Worm (Caenorhabditis elegans): Measurements from ENCODE around the gene C13E3.1.
A peak's percentile ranks its signal among the peaks of the same experiment; 100 is the strongest.

The C13E3.1 gene

DNA sequence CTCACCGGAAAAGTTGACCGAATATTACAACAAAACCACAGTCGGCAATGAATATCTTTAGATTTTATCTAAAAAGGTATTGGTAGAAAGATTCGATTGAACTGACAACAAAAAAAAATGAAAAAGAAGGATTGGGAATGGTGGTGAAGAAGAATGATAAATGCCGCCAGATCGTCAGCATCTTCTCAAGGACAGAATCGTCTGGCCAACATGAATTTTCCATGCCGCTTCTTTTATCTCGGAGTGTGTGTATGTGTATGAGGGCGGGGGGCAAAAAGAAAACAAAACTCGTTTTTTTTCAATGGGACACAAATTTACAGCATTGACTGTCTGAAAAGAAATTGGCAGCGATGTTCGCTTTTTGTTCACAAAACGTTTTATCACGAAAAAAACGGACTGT lies 17.0 kb upstream of the C13E3.1 start:
- TF ChIP-seq ces-1 (GFP tag; optimal IDR thresholded peaks at IDR 0.05) (no peak), ceh-39 (tag; optimal IDR thresholded peaks at IDR 0.05) (no peak), snpc-4 (tag; optimal IDR thresholded peaks at IDR 0.05) (no peak), ceh-43 (GFP tag; optimal IDR thresholded peaks at IDR 0.05) (no peak), unc-62 (GFP tag; optimal IDR thresholded peaks at IDR 0.05) (no peak), ceh-83 (GFP tag; optimal IDR thresholded peaks at IDR 0.05) (no peak), flh-1 (GFP tag; optimal IDR thresholded peaks at IDR 0.05) (no peak), nhr-76 (tag; optimal IDR thresholded peaks at IDR 0.05) (no peak), lin-32 (GFP tag; optimal IDR thresholded peaks at IDR 0.05) (no peak), bed-3 (GFP tag; optimal IDR thresholded peaks at IDR 0.05) (no peak), nhr-237 (tag; optimal IDR thresholded peaks at IDR 0.05) (no peak)

DNA sequence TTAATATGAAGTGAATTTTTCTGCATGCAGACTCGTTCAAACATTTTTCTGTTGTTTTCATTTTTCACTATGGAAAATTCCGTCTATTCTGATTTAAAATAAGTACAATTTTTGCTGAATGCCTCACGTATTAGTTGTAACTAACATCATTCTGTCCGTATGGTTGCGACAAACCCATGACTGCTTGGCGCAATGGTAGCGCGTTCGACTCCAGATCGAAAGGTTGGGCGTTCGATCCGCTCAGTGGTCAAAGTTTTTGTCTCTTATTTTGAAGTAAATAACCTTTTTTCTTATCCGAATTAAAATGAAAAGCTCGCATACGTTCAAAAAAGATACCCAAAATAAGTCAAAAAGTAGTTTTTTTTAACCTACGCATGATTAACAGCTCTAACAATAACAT lies 15.7 kb upstream of the C13E3.1 start:
- no peak for TF ChIP-seq lsy-2 (tag; optimal IDR thresholded peaks at IDR 0.05)
- TF ChIP-seq mep-1 (tag; optimal IDR thresholded peaks at IDR 0.05) = no peak
- no peak for TF ChIP-seq lin-32 (GFP tag; optimal IDR thresholded peaks at IDR 0.05)
- no peak for TF ChIP-seq ztf-11 (tag; optimal IDR thresholded peaks at IDR 0.05)
- no peak for TF ChIP-seq lin-13 (tag; optimal IDR thresholded peaks at IDR 0.05)

DNA sequence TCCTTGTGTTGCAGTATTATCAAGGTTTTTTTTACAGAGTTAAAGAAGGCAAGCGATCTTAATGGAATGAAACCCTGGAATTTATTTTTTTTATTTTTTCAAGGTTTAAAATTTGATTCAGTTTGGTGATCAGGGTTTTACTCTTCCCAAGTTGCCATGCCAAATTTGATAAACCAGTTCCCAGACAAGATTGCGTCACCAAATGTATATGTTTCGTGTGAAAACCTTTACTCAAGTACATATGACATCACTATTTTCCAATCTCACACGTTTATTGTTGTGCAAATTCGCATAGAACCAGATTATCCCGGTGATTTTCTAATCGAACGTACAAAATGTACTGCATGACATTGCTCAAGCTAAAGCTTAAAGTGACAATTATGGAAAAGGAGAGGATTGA lies 14.2 kb upstream of the C13E3.1 start:
- no peak for TF ChIP-seq ceh-39 (tag; optimal IDR thresholded peaks at IDR 0.05)
- TF ChIP-seq tbx-8 (GFP tag; optimal IDR thresholded peaks at IDR 0.05) = no peak
- no peak for TF ChIP-seq unc-62 (GFP tag; optimal IDR thresholded peaks at IDR 0.05)
- no peak for TF ChIP-seq nhr-12 (tag; optimal IDR thresholded peaks at IDR 0.05)
- no peak for TF ChIP-seq drap-1 (GFP tag; optimal IDR thresholded peaks at IDR 0.05)
- TF ChIP-seq lin-32 (GFP tag; optimal IDR thresholded peaks at IDR 0.05) = no peak
- TF ChIP-seq sptf-1 (tag; optimal IDR thresholded peaks at IDR 0.05) = no peak
- TF ChIP-seq zip-8 (tag; optimal IDR thresholded peaks at IDR 0.05) = peak; percentile 89

DNA sequence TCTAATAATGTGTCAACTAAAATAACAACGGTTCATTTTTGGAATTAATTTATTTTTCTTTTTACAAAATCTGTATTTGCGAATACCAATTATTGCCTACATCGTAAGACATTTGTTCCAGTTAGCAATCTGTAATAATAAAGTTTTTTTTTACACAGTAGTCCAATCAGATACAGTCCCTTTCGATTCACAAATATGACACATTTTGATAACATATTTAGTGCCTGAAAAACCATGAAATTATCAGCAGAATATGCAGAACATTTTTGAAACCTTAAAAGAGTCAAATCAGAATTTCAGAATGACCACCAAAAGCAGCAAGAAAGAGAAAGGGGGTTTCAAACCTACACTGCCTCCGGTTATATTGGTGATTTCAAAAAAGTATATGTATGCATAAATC lies 13.6 kb upstream of the C13E3.1 start, which contains the start of gene C06E2.2:
C06E2.2 (plus strand) TSS at position 301 of the 400 bp plus-strand sequence.
- no peak for TF ChIP-seq unc-120 (tag; optimal IDR thresholded peaks at IDR 0.05; ENCODE audit: poor library complexity, severe bottlenecking)
- no peak for TF ChIP-seq drap-1 (GFP tag; optimal IDR thresholded peaks at IDR 0.05)
- TF ChIP-seq cnd-1 (tag; optimal IDR thresholded peaks at IDR 0.05) = no peak
- TF ChIP-seq ham-2 (GFP tag; optimal IDR thresholded peaks at IDR 0.05) = no peak
- no peak for TF ChIP-seq lin-32 (GFP tag; optimal IDR thresholded peaks at IDR 0.05)
- no peak for TF ChIP-seq nhr-12 (tag; optimal IDR thresholded peaks at IDR 0.05)

DNA sequence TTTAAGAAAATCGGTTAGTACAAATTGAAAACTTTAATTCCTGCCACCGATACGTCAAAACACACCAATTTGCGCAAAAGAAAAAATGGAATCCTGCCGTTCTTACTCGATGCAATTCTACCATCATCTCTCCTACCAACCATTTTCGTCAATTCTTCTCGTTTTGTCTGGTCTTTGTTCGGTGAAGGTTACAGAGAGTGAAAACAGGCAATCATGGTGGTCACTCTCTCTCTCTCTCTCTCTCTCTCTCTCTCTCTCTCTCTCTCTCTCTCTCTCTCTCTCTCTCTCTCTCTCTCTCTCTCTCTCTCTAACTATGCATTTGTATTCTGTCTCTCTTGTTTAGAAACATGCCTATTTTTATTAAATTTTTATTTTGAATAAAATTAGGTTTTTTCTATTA lies 10.7 kb upstream of the C13E3.1 start:
- TF ChIP-seq lin-32 (GFP tag; optimal IDR thresholded peaks at IDR 0.05) (no peak), nhr-237 (tag; optimal IDR thresholded peaks at IDR 0.05) (no peak)

DNA sequence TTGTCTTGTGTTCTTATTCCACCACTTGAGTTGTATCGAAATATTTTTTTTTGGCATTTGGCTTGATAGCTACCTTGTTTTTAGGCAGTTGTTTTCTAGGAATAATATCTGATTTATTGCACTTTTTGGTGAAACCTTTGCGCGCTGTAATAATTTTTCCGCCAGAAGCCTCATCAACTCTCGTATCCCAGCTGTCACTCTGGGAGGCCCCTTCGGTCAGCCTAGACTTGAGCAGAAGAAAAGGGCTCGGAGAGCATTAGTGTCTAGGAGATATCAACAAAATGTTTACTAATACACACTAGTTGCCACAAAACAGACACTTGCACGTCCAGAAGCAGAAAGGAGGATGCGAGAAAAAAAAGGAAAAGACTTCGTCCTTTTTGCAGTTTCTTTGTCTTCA lies 4.1 kb upstream of the C13E3.1 start:
- no peak for TF ChIP-seq sptf-1 (tag; optimal IDR thresholded peaks at IDR 0.05)
- TF ChIP-seq lsy-2 (tag; optimal IDR thresholded peaks at IDR 0.05) = no peak
- peak; percentile 57 for TF ChIP-seq hlh-1 (tag; optimal IDR thresholded peaks at IDR 0.05)
- TF ChIP-seq unc-62 (GFP tag; optimal IDR thresholded peaks at IDR 0.05) = peak; percentile 67
- no peak for TF ChIP-seq ces-1 (GFP tag; optimal IDR thresholded peaks at IDR 0.05)

DNA sequence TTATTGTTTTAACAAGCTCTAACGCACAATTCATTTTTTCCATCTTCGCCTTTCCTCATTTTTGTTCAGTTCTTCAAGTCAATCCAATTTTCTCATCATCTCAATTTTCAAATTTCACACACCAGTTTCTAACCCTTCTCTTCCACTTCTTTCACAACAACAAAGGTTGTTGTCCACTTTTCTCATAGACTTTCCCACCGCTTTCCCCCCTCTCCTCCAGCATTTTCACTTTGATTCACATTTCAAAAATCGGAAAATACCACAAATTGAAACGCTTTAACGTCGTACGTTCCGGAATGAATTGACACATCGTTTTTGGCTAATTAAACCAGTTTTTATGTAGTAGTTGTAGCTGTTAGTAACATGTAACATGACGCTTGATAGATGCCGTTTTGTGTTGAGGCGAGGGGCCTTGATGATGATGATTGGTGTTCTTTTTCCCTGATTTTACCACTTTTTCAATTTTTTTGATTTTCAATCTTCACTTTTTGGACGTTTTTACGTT lies 2.6 kb upstream of the C13E3.1 start:
- no peak for TF ChIP-seq ceh-39 (tag; optimal IDR thresholded peaks at IDR 0.05)
- TF ChIP-seq blmp-1 (tag; optimal IDR thresholded peaks at IDR 0.05) = peak; percentile 55
- no peak for TF ChIP-seq ces-1 (GFP tag; optimal IDR thresholded peaks at IDR 0.05)

DNA sequence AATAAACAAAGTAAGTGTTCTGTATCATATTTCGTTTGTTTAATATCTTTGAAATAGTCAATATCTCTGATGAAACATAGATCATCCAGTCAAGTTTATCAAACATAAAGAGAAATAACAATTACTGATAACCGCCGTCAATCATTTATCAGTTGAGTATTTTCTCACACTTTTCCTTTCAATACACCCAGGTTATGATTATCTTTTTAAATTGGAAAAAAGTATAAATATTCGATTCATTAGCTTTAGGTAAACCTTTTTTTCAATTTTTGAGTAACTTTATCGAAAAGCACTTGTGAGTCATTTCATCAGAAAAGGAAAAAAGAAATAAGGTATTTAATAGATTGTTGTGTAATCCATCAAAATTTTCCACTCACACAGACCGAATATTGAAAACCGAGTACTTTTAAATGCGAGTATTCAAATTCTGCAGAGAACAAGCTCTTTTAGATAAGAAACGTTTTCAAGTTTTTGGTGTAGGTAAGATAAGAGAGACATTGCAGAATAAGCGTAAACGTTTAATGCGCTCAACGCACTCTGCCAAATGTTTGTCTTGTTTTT lies 1.4 kb upstream of the C13E3.1 start:
- TF ChIP-seq flh-1 (GFP tag; optimal IDR thresholded peaks at IDR 0.05) (no peak), M03D4.4 (tag; optimal IDR thresholded peaks at IDR 0.05) (no peak), ceh-43 (GFP tag; optimal IDR thresholded peaks at IDR 0.05) (no peak), mep-1 (tag; optimal IDR thresholded peaks at IDR 0.05) (no peak), cnd-1 (tag; optimal IDR thresholded peaks at IDR 0.05) (no peak), ztf-11 (tag; optimal IDR thresholded peaks at IDR 0.05) (no peak), pha-4 (tag; optimal IDR thresholded peaks at IDR 0.05) (no peak), elt-1 (tag; optimal IDR thresholded peaks at IDR 0.05; ENCODE audit: borderline replicate concordance, insufficient read depth) (no peak), lin-13 (tag; optimal IDR thresholded peaks at IDR 0.05) (no peak), ceh-83 (GFP tag; optimal IDR thresholded peaks at IDR 0.05) (no peak), nhr-237 (tag; optimal IDR thresholded peaks at IDR 0.05) (no peak), unc-39 (tag; optimal IDR thresholded peaks at IDR 0.05) (no peak), mls-2 (tag; optimal IDR thresholded peaks at IDR 0.05) (no peak), sem-2 (GFP tag; optimal IDR thresholded peaks at IDR 0.05) (no peak), nhr-76 (tag; optimal IDR thresholded peaks at IDR 0.05) (no peak), blmp-1 (tag; optimal IDR thresholded peaks at IDR 0.05) (no peak), snpc-4 (tag; optimal IDR thresholded peaks at IDR 0.05) (no peak), hlh-1 (tag; optimal IDR thresholded peaks at IDR 0.05) (no peak)
